Worm (Caenorhabditis elegans): ENCODE data around the gene F56D6.14.

- TF ChIP-seq flt-1 (GFP tag; IDR thresholded peaks at IDR 0.05), result no peak
- no peak for TF ChIP-seq tbx-37 (GFP tag; conservative IDR thresholded peaks at IDR 0.05)
- TF ChIP-seq F13C5.2 (tag; optimal IDR thresholded peaks at IDR 0.05), result no peak
- TF ChIP-seq hnd-1 (tag; optimal IDR thresholded peaks at IDR 0.05), result no peak
- TF ChIP-seq ceh-36 (tag; optimal IDR thresholded peaks at IDR 0.05), result no peak
- no peak for TF ChIP-seq B0310.2 (tag; optimal IDR thresholded peaks at IDR 0.05)
- TF ChIP-seq tbx-11 (GFP tag; IDR thresholded peaks at IDR 0.05), result no peak
- TF ChIP-seq ama-1 (optimal IDR thresholded peaks at IDR 0.05), result no peak
- TF ChIP-seq ceh-13 (GFP tag; optimal IDR thresholded peaks at IDR 0.05), result no peak
- TF ChIP-seq ets-7 (tag; optimal IDR thresholded peaks at IDR 0.05), result no peak
- TF ChIP-seq tra-4 (tag; optimal IDR thresholded peaks at IDR 0.05), result no peak
- TF ChIP-seq sea-1 (GFP tag; conservative IDR thresholded peaks at IDR 0.05), result no peak
- TF ChIP-seq pes-1 (GFP tag; IDR thresholded peaks at IDR 0.05), result no peak
- no peak for TF ChIP-seq aly-1 (tag; optimal IDR thresholded peaks at IDR 0.05)
Observed at ce11 chrIV:3894004-3894480, 23.5 kb upstream of the F56D6.14 start, which contains the start of gene F56D6.8.
